Fruit fly (Drosophila melanogaster) whole organism, embryonic: ENCODE measurements around the gene Sec5.

Experiments
- BtbVII ChIP-seq: fragments of 200-800 bp; sonication (Bioruptor generic); optimal IDR thresholded peaks from 3 replicates; lab custom pipeline; 2017; ENCODE audit warnings: missing biosample characterization, mild to moderate bottlenecking, missing genetic modification characterization
- CG10654 ChIP-seq: fragments of 200-800 bp; sonication (Bioruptor generic); optimal IDR thresholded peaks from 2 replicates; lab custom pipeline; 2016; ENCODE audit warnings: missing biosample characterization, missing genetic modification characterization
- CG11398 ChIP-seq: fragments of 200-800 bp; sonication (Bioruptor generic); optimal IDR thresholded peaks from 2 replicates; lab custom pipeline; 2016; ENCODE audit warnings: missing biosample characterization, missing genetic modification characterization
- CG11695 ChIP-seq: fragments of 200-800 bp; sonication (Bioruptor generic); IDR thresholded peaks from 3 replicates; pipeline ENCODE4 v1.3.6; 2022; ENCODE audit warnings: missing biosample characterization, missing genetic modification characterization
- CG12236 ChIP-seq: fragments of 200-800 bp; sonication (Bioruptor generic); optimal IDR thresholded peaks from 2 replicates; lab custom pipeline; 2016; ENCODE audit warnings: missing biosample characterization, missing genetic modification characterization
- CG13287 ChIP-seq: fragments of 200-800 bp; sonication (Bioruptor generic); IDR thresholded peaks from 2 replicates; pipeline ENCODE4 v1.3.6; 2022; ENCODE audit warnings: missing biosample characterization, missing genetic modification characterization; ENCODE audit not compliant: partially characterized antibody
- CG13296 ChIP-seq: fragments of 200-800 bp; sonication (Bioruptor generic); optimal IDR thresholded peaks from 3 replicates; lab custom pipeline; 2018; ENCODE audit warnings: missing biosample characterization, mild to moderate bottlenecking, missing genetic modification characterization
- CG13775 ChIP-seq: fragments of 200-800 bp; sonication (Bioruptor generic); optimal IDR thresholded peaks from 3 replicates; lab custom pipeline; 2017; ENCODE audit warnings: missing biosample characterization, mild to moderate bottlenecking, missing genetic modification characterization
- CG15601 ChIP-seq: fragments of 200-800 bp; sonication (Bioruptor generic); optimal IDR thresholded peaks from 3 replicates; lab custom pipeline; 2019; ENCODE audit warnings: missing biosample characterization, mild to moderate bottlenecking, missing genetic modification characterization, moderate library complexity
- CG1603 ChIP-seq: fragments of 200-800 bp; sonication (Bioruptor generic); optimal IDR thresholded peaks from 2 replicates; lab custom pipeline; 2019; ENCODE audit warnings: missing biosample characterization, mild to moderate bottlenecking, missing genetic modification characterization, moderate library complexity
- CG1647 ChIP-seq: fragments of 200-800 bp; sonication (Bioruptor generic); optimal IDR thresholded peaks from 3 replicates; lab custom pipeline; 2016; ENCODE audit warnings: missing biosample characterization, missing genetic modification characterization
- CG17186 ChIP-seq: fragments of 200-800 bp; sonication (Bioruptor generic); optimal IDR thresholded peaks from 3 replicates; lab custom pipeline; 2017; ENCODE audit warnings: missing biosample characterization, missing genetic modification reagents, missing genetic modification characterization
- CG17385 ChIP-seq: fragments of 200-800 bp; sonication (Bioruptor generic); optimal IDR thresholded peaks from 3 replicates; lab custom pipeline; 2018; ENCODE audit warnings: missing biosample characterization, mild to moderate bottlenecking, missing genetic modification characterization
- CG17568 ChIP-seq: fragments of 200-800 bp; sonication (Bioruptor generic); optimal IDR thresholded peaks from 2 replicates; lab custom pipeline; 2018; ENCODE audit warnings: missing biosample characterization, mild to moderate bottlenecking, missing genetic modification characterization, moderate library complexity
- CG17802 ChIP-seq: fragments of 200-800 bp; sonication (Bioruptor generic); optimal IDR thresholded peaks from 2 replicates; lab custom pipeline; 2018; ENCODE audit warnings: missing biosample characterization, mild to moderate bottlenecking, missing genetic modification characterization, moderate library complexity
- CG17829 ChIP-seq: fragments of 200-800 bp; optimal IDR thresholded peaks from 2 replicates; lab custom pipeline; 2019; ENCODE audit warnings: missing biosample characterization, mild to moderate bottlenecking, missing genetic modification characterization, moderate library complexity
- CG2199 ChIP-seq: fragments of 200-800 bp; sonication (Bioruptor generic); IDR thresholded peaks from 3 replicates; pipeline ENCODE4 v1.3.6; 2022; ENCODE audit warnings: missing biosample characterization, missing genetic modification characterization
- CG30020 ChIP-seq: fragments of 200-800 bp; optimal IDR thresholded peaks from 2 replicates; lab custom pipeline; 2019; ENCODE audit warnings: missing biosample characterization, mild to moderate bottlenecking, missing genetic modification characterization, moderate library complexity
- CG31388 ChIP-seq: fragments of 200-800 bp; sonication (Bioruptor generic); optimal IDR thresholded peaks from 2 replicates; lab custom pipeline; 2016; ENCODE audit warnings: missing biosample characterization, missing genetic modification characterization
- CG31441 ChIP-seq: fragments of 200-800 bp; sonication (Bioruptor generic); IDR thresholded peaks from 2 replicates; pipeline ENCODE4 v1.3.6; 2022; ENCODE audit warnings: missing biosample characterization, missing genetic modification characterization
- CG4617 ChIP-seq: fragments of 200-800 bp; sonication (Bioruptor generic); optimal IDR thresholded peaks from 3 replicates; lab custom pipeline; 2016; ENCODE audit warnings: missing biosample characterization, missing genetic modification characterization, borderline replicate concordance
- CG6854 ChIP-seq: fragments of 200-800 bp; sonication (Bioruptor generic); optimal IDR thresholded peaks from 3 replicates; lab custom pipeline; 2017; ENCODE audit warnings: missing biosample characterization, mild to moderate bottlenecking, missing genetic modification characterization
- CG7556 ChIP-seq: fragments of 200-800 bp; sonication (Bioruptor generic); optimal IDR thresholded peaks from 2 replicates; lab custom pipeline; 2017; ENCODE audit warnings: missing biosample characterization, mild to moderate bottlenecking, missing genetic modification characterization
- CG7963 ChIP-seq: fragments of 200-800 bp; sonication (Bioruptor generic); IDR thresholded peaks from 3 replicates; pipeline ENCODE4 v1.3.6; 2022; ENCODE audit warnings: missing biosample characterization, missing genetic modification characterization; ENCODE audit not compliant: partially characterized antibody
- CG7987 ChIP-seq: fragments of 200-800 bp; sonication (Bioruptor generic); optimal IDR thresholded peaks from 2 replicates; lab custom pipeline; 2018; ENCODE audit warnings: missing biosample characterization, mild to moderate bottlenecking, missing genetic modification characterization, moderate library complexity
- CG9932 ChIP-seq: fragments of 200-800 bp; sonication (Bioruptor generic); IDR thresholded peaks from 2 replicates; pipeline ENCODE4 v1.3.6; 2022; ENCODE audit warnings: missing biosample characterization, missing genetic modification characterization
- Dip2 ChIP-seq: fragments of 200-800 bp; sonication (Bioruptor generic); IDR thresholded peaks from 2 replicates; pipeline ENCODE4 v1.3.6; 2022; ENCODE audit warnings: missing biosample characterization, missing genetic modification characterization
- ERR ChIP-seq: fragments of 200-800 bp; sonication (Bioruptor generic); optimal IDR thresholded peaks from 2 replicates; lab custom pipeline; 2016; ENCODE audit warnings: missing biosample characterization, missing genetic modification characterization
- HmgZ ChIP-seq: fragments of 200-800 bp; sonication (Bioruptor generic); optimal IDR thresholded peaks from 2 replicates; lab custom pipeline; 2018; ENCODE audit warnings: missing biosample characterization, mild to moderate bottlenecking, missing genetic modification characterization
- Hmr ChIP-seq: fragments of 200-800 bp; sonication (Bioruptor generic); optimal IDR thresholded peaks from 3 replicates; lab custom pipeline; 2017; ENCODE audit warnings: mild to moderate bottlenecking, missing biosample characterization, missing genetic modification reagents, missing genetic modification characterization
- Hr3 ChIP-seq: fragments of 200-800 bp; sonication (Bioruptor generic); optimal IDR thresholded peaks from 3 replicates; lab custom pipeline; 2016; ENCODE audit warnings: missing biosample characterization, missing genetic modification characterization
- Hr39 ChIP-seq: fragments of >200 bp; optimal IDR thresholded peaks from 2 replicates; lab custom pipeline; 2017
- Ravus ChIP-seq: fragments of 200-800 bp; sonication (Bioruptor generic); IDR thresholded peaks from 2 replicates; pipeline ENCODE4 v1.3.6; 2022; ENCODE audit warnings: missing biosample characterization, missing genetic modification characterization
- ase ChIP-seq: fragments of 200-800 bp; sonication (Bioruptor generic); IDR thresholded peaks from 3 replicates; pipeline ENCODE4 v1.3.6; 2022; ENCODE audit warnings: missing biosample characterization, missing genetic modification characterization
- ato ChIP-seq: fragments of 200-800 bp; sonication (Bioruptor generic); IDR thresholded peaks from 2 replicates; pipeline ENCODE4 v1.3.6; 2022; ENCODE audit warnings: missing biosample characterization, missing genetic modification characterization; ENCODE audit not compliant: partially characterized antibody
- btn ChIP-seq: fragments of 200-800 bp; sonication (Bioruptor generic); optimal IDR thresholded peaks from 2 replicates; lab custom pipeline; 2016; ENCODE audit warnings: missing biosample characterization, missing genetic modification characterization
- cad ChIP-seq: fragments of >200 bp; optimal IDR thresholded peaks from 2 replicates; lab custom pipeline; 2017; ENCODE audit warnings: missing biosample characterization, missing genetic modification characterization
- caup ChIP-seq: fragments of 200-800 bp; sonication (Bioruptor generic); optimal IDR thresholded peaks from 3 replicates; lab custom pipeline; 2017; ENCODE audit warnings: missing biosample characterization, mild to moderate bottlenecking, missing genetic modification characterization, moderate library complexity; ENCODE audit not compliant: severe bottlenecking
- ci ChIP-seq: fragments of 200-800 bp; sonication (Bioruptor generic); IDR thresholded peaks from 3 replicates; pipeline ENCODE4 v1.3.6; 2022; ENCODE audit warnings: missing biosample characterization, missing genetic modification characterization
- da ChIP-seq: fragments of 200-800 bp; sonication (Bioruptor generic); optimal IDR thresholded peaks from 2 replicates; lab custom pipeline; 2016; ENCODE audit warnings: missing biosample characterization, missing genetic modification characterization
- dm ChIP-seq: fragments of 200-800 bp; sonication (Bioruptor generic); optimal IDR thresholded peaks from 3 replicates; lab custom pipeline; 2016; ENCODE audit warnings: missing biosample characterization, missing genetic modification characterization
- esg ChIP-seq: fragments of 200-800 bp; sonication (Bioruptor generic); conservative IDR thresholded peaks from 2 replicates; pipeline ENCODE4 v1.3.6; 2022; ENCODE audit warnings: missing biosample characterization, missing genetic modification characterization
- eyg ChIP-seq: fragments of 200-800 bp; sonication (Bioruptor generic); optimal IDR thresholded peaks from 3 replicates; lab custom pipeline; 2016; ENCODE audit warnings: missing biosample characterization, missing genetic modification characterization
- fu2 ChIP-seq: fragments of 200-800 bp; sonication (Bioruptor generic); optimal IDR thresholded peaks from 2 replicates; lab custom pipeline; 2016; ENCODE audit warnings: missing biosample characterization, missing genetic modification characterization
- her ChIP-seq: fragments of 200-800 bp; sonication (Bioruptor generic); optimal IDR thresholded peaks from 2 replicates; lab custom pipeline; 2016; ENCODE audit warnings: missing biosample characterization, missing genetic modification characterization
- ind ChIP-seq: fragments of 200-800 bp; sonication (Bioruptor generic); optimal IDR thresholded peaks from 3 replicates; lab custom pipeline; 2016; ENCODE audit warnings: missing biosample characterization, missing genetic modification characterization
- nerfin-1 ChIP-seq: fragments of 200-800 bp; sonication (Bioruptor generic); optimal IDR thresholded peaks from 3 replicates; lab custom pipeline; 2019; ENCODE audit warnings: missing biosample characterization, mild to moderate bottlenecking, missing genetic modification characterization, moderate library complexity
- schlank ChIP-seq: fragments of 200-800 bp; sonication (Bioruptor generic); optimal IDR thresholded peaks from 2 replicates; lab custom pipeline; 2018; ENCODE audit warnings: missing biosample characterization, mild to moderate bottlenecking, missing genetic modification characterization
- unpg ChIP-seq: fragments of 200-800 bp; sonication (Bioruptor generic); optimal IDR thresholded peaks from 3 replicates; lab custom pipeline; 2018; ENCODE audit warnings: missing biosample characterization, mild to moderate bottlenecking, missing genetic modification characterization, moderate library complexity

Sec5 gene

DNA sequence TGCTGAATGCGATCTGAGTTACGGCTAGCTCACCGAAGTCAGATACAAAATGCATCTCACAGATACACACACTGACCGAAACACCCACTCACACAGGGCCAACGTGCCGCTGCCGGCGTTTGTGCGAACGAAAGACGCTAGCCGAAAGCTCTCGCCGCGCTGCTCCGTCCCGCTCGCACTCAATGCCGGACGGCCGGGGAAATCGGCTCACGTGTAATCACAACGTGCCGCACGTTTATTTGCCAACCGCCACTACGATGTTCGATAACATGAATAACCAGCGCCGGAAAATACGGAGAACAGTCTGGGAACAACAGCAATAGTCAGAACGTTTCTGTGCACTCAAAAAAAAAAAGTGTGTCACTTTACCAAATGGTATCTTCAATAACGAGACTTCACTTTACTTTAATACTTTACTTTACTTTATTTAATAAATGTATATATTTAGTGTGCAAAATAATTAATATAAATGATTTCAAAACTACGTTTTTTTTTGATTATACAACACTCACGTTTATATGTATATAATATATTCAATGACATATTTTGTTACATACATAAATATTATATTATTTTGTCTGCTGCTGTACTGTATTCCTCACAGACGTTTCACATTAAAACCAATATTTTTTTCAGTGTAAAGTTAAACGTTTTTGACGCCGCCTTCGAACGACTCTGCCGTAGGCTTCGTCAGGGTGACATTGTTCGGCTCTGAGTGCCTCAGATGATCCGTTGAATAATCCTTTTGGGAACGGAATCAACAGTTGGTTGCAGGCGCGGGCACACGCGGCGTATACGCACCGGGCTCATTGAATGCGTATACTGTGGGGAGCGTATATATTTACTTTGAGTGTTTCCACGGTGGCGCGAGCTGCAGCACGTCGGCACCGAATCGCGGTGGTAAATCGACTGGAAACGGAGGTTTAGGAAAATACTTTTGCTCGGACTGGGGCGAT, 50.4 kb downstream of the Sec5 start, which contains the start of gene tim (continued):
- TF ChIP-seq CG17802 (tag; lab: Kevin White, UChicago) (no peak), cad (GFP tag; lab: Kevin White, UChicago) (no peak), da (no peak), CG31441 (GFP tag; lab: Robert Waterston, UW) (peak; percentile 56; the same call in 1 of the 2 replicates), esg (GFP tag; lab: Robert Waterston, UW) (no peak), nerfin-1 (tag; lab: Kevin White, UChicago) (no peak), CG11398 (GFP tag; lab: Kevin White, UChicago) (no peak), CG2199 (GFP tag; lab: Robert Waterston, UW) (no peak), CG7987 (no peak), Dip2 (GFP tag; lab: Robert Waterston, UW) (no peak), CG13296 (GFP tag; lab: Kevin White, UChicago) (no peak), CG31388 (GFP tag; lab: Kevin White, UChicago) (no peak), CG17385 (GFP tag; lab: Kevin White, UChicago) (peak; percentile 44), ERR (no peak), CG15601 (tag; lab: Kevin White, UChicago) (no peak), CG6854 (GFP tag; lab: Kevin White, UChicago) (no peak), CG17186 (GFP tag; lab: Kevin White, UChicago) (no peak), ind (GFP tag; lab: Kevin White, UChicago) (peak; percentile 28), Ravus (GFP tag; lab: Robert Waterston, UW) (no peak), Hr3 (GFP tag; lab: Kevin White, UChicago) (peak; percentile 20), CG1647 (GFP tag; lab: Kevin White, UChicago) (no peak), ci (GFP tag; lab: Robert Waterston, UW) (peak; percentile 67; the same call in 2 of the 3 replicates), CG10654 (peak; percentile 16), unpg (GFP tag; lab: Kevin White, UChicago) (peak; percentile 58), CG30020 (tag; lab: Kevin White, UChicago) (no peak), ase (GFP tag; lab: Robert Waterston, UW) (no peak), CG9932 (GFP tag; lab: Robert Waterston, UW) (peak; percentile 7; the same call in 1 of the 2 replicates), eyg (no peak), ato (GFP tag; lab: Robert Waterston, UW) (no peak), Hmr (GFP tag; lab: Kevin White, UChicago) (no peak), CG4617 (GFP tag; lab: Kevin White, UChicago) (no peak), CG7963 (GFP tag; lab: Robert Waterston, UW) (no peak), Hr39 (lab: Kevin White, UChicago) (no peak), CG7556 (peak; percentile 73), HmgZ (tag; lab: Kevin White, UChicago) (no peak), schlank (no peak), her (no peak), dm (no peak), BtbVII (GFP tag; lab: Kevin White, UChicago) (no peak), CG12236 (GFP tag; lab: Kevin White, UChicago) (no peak), CG17568 (GFP tag; lab: Kevin White, UChicago) (no peak), CG1603 (tag; lab: Kevin White, UChicago) (no peak), fu2 (GFP tag; lab: Kevin White, UChicago) (no peak), CG11695 (GFP tag; lab: Robert Waterston, UW) (no peak), caup (GFP tag; lab: Kevin White, UChicago) (no peak), btn (GFP tag; lab: Kevin White, UChicago) (no peak), CG17829 (tag; lab: Kevin White, UChicago) (no peak), CG13775 (peak; percentile 13), CG13287 (peak; percentile 25; the same call in 1 of the 2 replicates)
